Fruit fly (Drosophila melanogaster) whole organism, pupa: ENCODE results near the gene CG43149.
A peak's percentile ranks its signal among the peaks of the same experiment; 100 is the strongest.

Source experiments
- CG13204 ChIP-seq: fragments of 200-800 bp; sonication (Bioruptor generic); optimal IDR thresholded peaks from 2 replicates; lab custom pipeline; 2018; ENCODE audit warnings: missing biosample characterization, mild to moderate bottlenecking, missing genetic modification characterization, moderate library complexity
- CG34367 ChIP-seq: fragments of 200-800 bp; sonication (Bioruptor generic); optimal IDR thresholded peaks from 2 replicates; lab custom pipeline; 2018; ENCODE audit warnings: missing biosample characterization, mild to moderate bottlenecking, missing genetic modification characterization
- CG8159 ChIP-seq: fragments of 200-800 bp; sonication (Bioruptor generic); optimal IDR thresholded peaks from 3 replicates; lab custom pipeline; 2018; ENCODE audit warnings: missing biosample characterization, mild to moderate bottlenecking, missing genetic modification characterization, moderate library complexity
- CG8301 ChIP-seq: fragments of 200-800 bp; sonication (Bioruptor generic); optimal IDR thresholded peaks from 2 replicates; lab custom pipeline; 2018; ENCODE audit warnings: missing biosample characterization, mild to moderate bottlenecking, missing genetic modification characterization
- EcR ChIP-seq: fragments of 200-800 bp; sonication (Bioruptor generic); optimal IDR thresholded peaks from 3 replicates; lab custom pipeline; 2019; ENCODE audit warnings: missing biosample characterization, missing genetic modification characterization, mild to moderate bottlenecking, moderate library complexity, missing genetic modification reagents
- Ets98B ChIP-seq: fragments of 200-800 bp; sonication (Bioruptor generic); IDR thresholded peaks from 2 replicates; pipeline ENCODE4 v1.3.6; 2022; ENCODE audit warnings: missing biosample characterization, missing genetic modification characterization
- gl ChIP-seq: fragments of 200-800 bp; sonication (Bioruptor generic); optimal IDR thresholded peaks from 2 replicates; lab custom pipeline; 2018; ENCODE audit warnings: missing biosample characterization, mild to moderate bottlenecking, missing genetic modification characterization
- rn ChIP-seq: fragments of 200-800 bp; sonication (Bioruptor generic); IDR thresholded peaks from 2 replicates; pipeline ENCODE4 v1.3.6; 2022; ENCODE audit warnings: missing biosample characterization, missing genetic modification characterization

- TF ChIP-seq CG8301 (no peak), Ets98B (GFP tag; lab: Robert Waterston, UW) (no peak), EcR (GFP tag; lab: Kevin White, UChicago) (peak; percentile 96), gl (tag; lab: Kevin White, UChicago) (no peak), rn (no peak), CG8159 (tag; lab: Kevin White, UChicago) (peak; percentile 39), CG34367 (tag; lab: Kevin White, UChicago) (peak; percentile 51), CG13204 (no peak)
Observed at dm6 chr3L:71247-71646, 16.7 kb upstream of the CG43149 start.
